ENCODE assay signal across 4 fruit fly cellular contexts in genomic region chrX:13605942-13606491, dm6.
TF ChIP-seq lines count a peak whose summit lies in the region.

No protein-coding gene starts in this region.

- peak; percentile 0 for TF ChIP-seq CTCF in whole organism, embryonic (GFP tag; optimal IDR thresholded peaks at IDR 0.05; lab: Kevin White, UChicago)

TF ChIP-seq in whole organism, adult, 20 proteins besides CTCF, POLR2A, EP300 and RAD21:
- TF ChIP-seq bab1 (GFP tag; optimal IDR thresholded peaks at IDR 0.05; lab: Kevin White, UChicago): peak; percentile 39
- no peak for TF ChIP-seq CG12768 (GFP tag; optimal IDR thresholded peaks at IDR 0.05; lab: Kevin White, UChicago)

TF ChIP-seq in whole organism, embryonic, 481 proteins besides CTCF, POLR2A, EP300 and RAD21 (continues in another document):
- TF ChIP-seq CG9817 (tag; optimal IDR thresholded peaks at IDR 0.05; lab: Kevin White, UChicago) (no peak), ase (GFP tag; IDR thresholded peaks at IDR 0.05; lab: Robert Waterston, UW) (no peak), BtbVII (GFP tag; optimal IDR thresholded peaks at IDR 0.05; lab: Kevin White, UChicago) (no peak), CG34376 (GFP tag; optimal IDR thresholded peaks at IDR 0.05; lab: Kevin White, UChicago) (no peak), CG3163 (GFP tag; optimal IDR thresholded peaks at IDR 0.05; lab: Kevin White, UChicago) (no peak), kah (GFP tag; optimal IDR thresholded peaks at IDR 0.05; lab: Kevin White, UChicago) (no peak), dan (GFP tag; IDR thresholded peaks at IDR 0.05; lab: Robert Waterston, UW) (no peak), ewg (GFP tag; optimal IDR thresholded peaks at IDR 0.05; lab: Kevin White, UChicago) (no peak), E2f2 (GFP tag; IDR thresholded peaks at IDR 0.05; lab: Robert Waterston, UW) (peak; percentile 89), Nf-YC (tag; optimal IDR thresholded peaks at IDR 0.05; lab: Kevin White, UChicago) (peak; percentile 87), tap (tag; optimal IDR thresholded peaks at IDR 0.05; lab: Kevin White, UChicago) (no peak), twi (tag; optimal IDR thresholded peaks at IDR 0.05; lab: Kevin White, UChicago) (no peak), vnd (GFP tag; IDR thresholded peaks at IDR 0.05; lab: Robert Waterston, UW; ENCODE audit: partially characterized antibody) (peak; percentile 59; the same call in 1 of the 3 replicates), CG8359 (GFP tag; optimal IDR thresholded peaks at IDR 0.05; lab: Kevin White, UChicago; ENCODE audit: borderline replicate concordance) (no peak), trem (tag; optimal IDR thresholded peaks at IDR 0.05; lab: Kevin White, UChicago) (peak; percentile 53), CG11456 (GFP tag; IDR thresholded peaks at IDR 0.05; lab: Robert Waterston, UW) (no peak), Sox100B (GFP tag; optimal IDR thresholded peaks at IDR 0.05; lab: Kevin White, UChicago) (no peak), Bgb (GFP tag; IDR thresholded peaks at IDR 0.05; lab: Robert Waterston, UW; ENCODE audit: partially characterized antibody) (peak; percentile 71), CG12942 (GFP tag; optimal IDR thresholded peaks at IDR 0.05; lab: Kevin White, UChicago) (no peak), ERR (GFP tag; optimal IDR thresholded peaks at IDR 0.05; lab: Kevin White, UChicago) (no peak), Atf6 (GFP tag; IDR thresholded peaks at IDR 0.05; lab: Robert Waterston, UW) (no peak), Hr3 (GFP tag; optimal IDR thresholded peaks at IDR 0.05; lab: Kevin White, UChicago) (no peak), sna (GFP tag; IDR thresholded peaks at IDR 0.05; lab: Robert Waterston, UW; ENCODE audit: partially characterized antibody) (no peak), Dref (GFP tag; IDR thresholded peaks at IDR 0.05; lab: Robert Waterston, UW) (peak; percentile 79), bsh (GFP tag; optimal IDR thresholded peaks at IDR 0.05; lab: Kevin White, UChicago) (no peak), CG10431 (GFP tag; optimal IDR thresholded peaks at IDR 0.05; lab: Kevin White, UChicago) (no peak), CG15514 (GFP tag; optimal IDR thresholded peaks at IDR 0.05; lab: Kevin White, UChicago) (peak; percentile 67), Doc2 (GFP tag; IDR thresholded peaks at IDR 0.05; lab: Robert Waterston, UW) (no peak), pnt (GFP tag; optimal IDR thresholded peaks at IDR 0.05; lab: Kevin White, UChicago) (no peak), CG4854 (GFP tag; optimal IDR thresholded peaks at IDR 0.05; lab: Kevin White, UChicago) (no peak)

TF ChIP-seq in whole organism, prepupa, 60 proteins besides CTCF, POLR2A, EP300 and RAD21:
- TF ChIP-seq CG8319 (GFP tag; optimal IDR thresholded peaks at IDR 0.05; lab: Kevin White, UChicago) (no peak), Met (GFP tag; optimal IDR thresholded peaks at IDR 0.05; lab: Kevin White, UChicago) (no peak), ss (GFP tag; optimal IDR thresholded peaks at IDR 0.05; lab: Kevin White, UChicago) (no peak), CG3032 (tag; optimal IDR thresholded peaks at IDR 0.05; lab: Kevin White, UChicago) (peak; percentile 24), Sox14 (GFP tag; optimal IDR thresholded peaks at IDR 0.05; lab: Kevin White, UChicago) (no peak), CG34406 (GFP tag; optimal IDR thresholded peaks at IDR 0.05; lab: Kevin White, UChicago) (no peak), Gug (GFP tag; IDR thresholded peaks at IDR 0.05; lab: Robert Waterston, UW) (no peak), CG16779 (tag; optimal IDR thresholded peaks at IDR 0.05; lab: Kevin White, UChicago) (no peak), esn (GFP tag; optimal IDR thresholded peaks at IDR 0.05; lab: Kevin White, UChicago) (peak; percentile 10), CG1621 (tag; optimal IDR thresholded peaks at IDR 0.05; lab: Kevin White, UChicago) (no peak), Hr4 (GFP tag; optimal IDR thresholded peaks at IDR 0.05; lab: Kevin White, UChicago) (no peak), pdm3 (GFP tag; optimal IDR thresholded peaks at IDR 0.05; lab: Kevin White, UChicago) (no peak), Eip78C (GFP tag; lab: Kevin White, UChicago) (no peak), CG6854 (GFP tag; optimal IDR thresholded peaks at IDR 0.05; lab: Kevin White, UChicago) (no peak), CG6792 (GFP tag; optimal IDR thresholded peaks at IDR 0.05; lab: Kevin White, UChicago) (no peak), CG10669 (GFP tag; optimal IDR thresholded peaks at IDR 0.05; lab: Kevin White, UChicago) (no peak)

TF ChIP-seq in whole organism, wandering third instar larva, 38 proteins besides CTCF, POLR2A, EP300 and RAD21:
- no peak for TF ChIP-seq CG9705 (GFP tag; optimal IDR thresholded peaks at IDR 0.05; lab: Kevin White, UChicago)
- no peak for TF ChIP-seq OdsH (GFP tag; optimal IDR thresholded peaks at IDR 0.05; lab: Kevin White, UChicago)
- TF ChIP-seq jim (GFP tag; optimal IDR thresholded peaks at IDR 0.05; lab: Kevin White, UChicago): no peak
- no peak for TF ChIP-seq CrebA (GFP tag; optimal IDR thresholded peaks at IDR 0.05; lab: Kevin White, UChicago; ENCODE audit: borderline replicate concordance)
- no peak for TF ChIP-seq foxo (GFP tag; optimal IDR thresholded peaks at IDR 0.05; lab: Kevin White, UChicago)
- TF ChIP-seq h (GFP tag; optimal IDR thresholded peaks at IDR 0.05; lab: Kevin White, UChicago): peak; percentile 25
- TF ChIP-seq Mio (GFP tag; optimal IDR thresholded peaks at IDR 0.05; lab: Kevin White, UChicago): no peak
